Fruit fly (Drosophila melanogaster) whole organism, embryonic: ENCODE results near the gene mRpL35.

Experiments used
- Aef1 ChIP-seq: fragments of 200-800 bp; sonication (Bioruptor generic); IDR thresholded peaks from 3 replicates; pipeline ENCODE4 v1.3.6; 2022; ENCODE audit warnings: missing biosample characterization, missing genetic modification characterization
- BEAF-32 ChIP-seq: fragments of 200-800 bp; sonication (Bioruptor generic); optimal IDR thresholded peaks from 3 replicates; lab custom pipeline; 2017; ENCODE audit warnings: missing biosample characterization, missing genetic modification characterization, mild to moderate bottlenecking, moderate library complexity, missing genetic modification reagents
- Bgb ChIP-seq: fragments of 200-800 bp; sonication (Bioruptor generic); IDR thresholded peaks from 2 replicates; pipeline ENCODE4 v1.3.6; 2022; ENCODE audit warnings: missing biosample characterization, missing genetic modification characterization; ENCODE audit not compliant: partially characterized antibody
- CG10366 ChIP-seq: fragments of 200-800 bp; sonication (Bioruptor generic); IDR thresholded peaks from 2 replicates; pipeline ENCODE4 v1.3.6; 2022; ENCODE audit warnings: missing biosample characterization, missing genetic modification characterization
- CG12659 ChIP-seq: fragments of 200-800 bp; sonication (Bioruptor generic); optimal IDR thresholded peaks from 3 replicates; lab custom pipeline; 2017; ENCODE audit warnings: mild to moderate bottlenecking, missing biosample characterization, missing genetic modification reagents, missing genetic modification characterization
- CG15269 ChIP-seq: fragments of 200-800 bp; sonication (Bioruptor generic); optimal IDR thresholded peaks from 2 replicates; lab custom pipeline; 2018; ENCODE audit warnings: missing biosample characterization, mild to moderate bottlenecking, missing genetic modification characterization, moderate library complexity
- CG15479 ChIP-seq: fragments of 200-800 bp; sonication (Bioruptor generic); optimal IDR thresholded peaks from 3 replicates; lab custom pipeline; 2019; ENCODE audit warnings: missing biosample characterization, mild to moderate bottlenecking, missing genetic modification characterization, moderate library complexity
- CG15514 ChIP-seq: fragments of 200-800 bp; sonication (Bioruptor generic); optimal IDR thresholded peaks from 3 replicates; lab custom pipeline; 2017; ENCODE audit warnings: missing biosample characterization, missing genetic modification characterization, mild to moderate bottlenecking, moderate library complexity, missing genetic modification reagents
- CG1602 ChIP-seq: fragments of 200-800 bp; sonication (Bioruptor generic); optimal IDR thresholded peaks from 3 replicates; lab custom pipeline; 2016; ENCODE audit warnings: missing biosample characterization, missing genetic modification characterization
- CG17186 ChIP-seq: fragments of 200-800 bp; sonication (Bioruptor generic); optimal IDR thresholded peaks from 3 replicates; lab custom pipeline; 2017; ENCODE audit warnings: missing biosample characterization, missing genetic modification reagents, missing genetic modification characterization
- CG2116 ChIP-seq: fragments of 200-800 bp; sonication (Bioruptor generic); optimal IDR thresholded peaks from 3 replicates; lab custom pipeline; 2018; ENCODE audit warnings: missing biosample characterization, mild to moderate bottlenecking, missing genetic modification characterization
- CG2129 ChIP-seq: fragments of 200-800 bp; sonication (Bioruptor generic); IDR thresholded peaks from 2 replicates; pipeline ENCODE4 v1.3.6; 2022; ENCODE audit warnings: missing biosample characterization, missing genetic modification characterization; ENCODE audit not compliant: partially characterized antibody
- CG30020 ChIP-seq: fragments of 200-800 bp; optimal IDR thresholded peaks from 2 replicates; lab custom pipeline; 2019; ENCODE audit warnings: missing biosample characterization, mild to moderate bottlenecking, missing genetic modification characterization, moderate library complexity
- CG3065 ChIP-seq: fragments of 200-800 bp; sonication (Bioruptor generic); optimal IDR thresholded peaks from 2 replicates; lab custom pipeline; 2016; ENCODE audit warnings: missing biosample characterization, missing genetic modification characterization
- CG3163 ChIP-seq: fragments of 200-800 bp; sonication (Bioruptor generic); optimal IDR thresholded peaks from 3 replicates; lab custom pipeline; 2016; ENCODE audit warnings: missing biosample characterization, missing genetic modification characterization
- CG34422 ChIP-seq: fragments of 200-800 bp; sonication (Bioruptor generic); IDR thresholded peaks from 3 replicates; pipeline ENCODE4 v1.3.6; 2022; ENCODE audit warnings: missing biosample characterization, missing genetic modification characterization
- CG4328 ChIP-seq: fragments of 200-800 bp; sonication (Bioruptor generic); optimal IDR thresholded peaks from 3 replicates; lab custom pipeline; 2017; ENCODE audit warnings: missing biosample characterization, missing genetic modification reagents, missing genetic modification characterization
- CG4424 ChIP-seq: fragments of 200-800 bp; sonication (Bioruptor generic); optimal IDR thresholded peaks from 3 replicates; lab custom pipeline; 2016; ENCODE audit warnings: missing biosample characterization, missing genetic modification characterization
- CG4730 ChIP-seq: fragments of 200-800 bp; sonication (Bioruptor generic); IDR thresholded peaks from 2 replicates; pipeline ENCODE4 v1.3.6; 2022; ENCODE audit warnings: missing biosample characterization, missing genetic modification characterization
- CG7745 ChIP-seq: fragments of 200-800 bp; sonication (Bioruptor generic); optimal IDR thresholded peaks from 2 replicates; lab custom pipeline; 2018; ENCODE audit warnings: missing biosample characterization, mild to moderate bottlenecking, missing genetic modification characterization, moderate library complexity
- CG8924 ChIP-seq: fragments of 200-800 bp; optimal IDR thresholded peaks from 3 replicates; lab custom pipeline; 2019; ENCODE audit warnings: missing biosample characterization, mild to moderate bottlenecking, missing genetic modification characterization, moderate library complexity
- CG9797 ChIP-seq: fragments of 200-800 bp; sonication (Bioruptor generic); optimal IDR thresholded peaks from 3 replicates; lab custom pipeline; 2018; ENCODE audit warnings: missing biosample characterization, mild to moderate bottlenecking, missing genetic modification characterization
- Dll ChIP-seq: fragments of 200-800 bp; sonication (Bioruptor generic); IDR thresholded peaks from 4 replicates; pipeline ENCODE4 v1.3.6; 2022; ENCODE audit warnings: missing biosample characterization, missing genetic modification characterization; ENCODE audit not compliant: partially characterized antibody
- E2f2 ChIP-seq: fragments of 200-800 bp; sonication (Bioruptor generic); IDR thresholded peaks from 2 replicates; pipeline ENCODE4 v1.3.6; 2022; ENCODE audit warnings: missing biosample characterization, missing genetic modification characterization
- HHEX ChIP-seq: fragments of 200-800 bp; sonication (Bioruptor generic); optimal IDR thresholded peaks from 3 replicates; lab custom pipeline; 2017; ENCODE audit warnings: missing biosample characterization, mild to moderate bottlenecking, missing genetic modification characterization, missing genetic modification reagents
- Lim3 ChIP-seq: fragments of 200-800 bp; sonication (Bioruptor generic); IDR thresholded peaks from 2 replicates; pipeline ENCODE4 v1.3.6; 2022; ENCODE audit warnings: missing biosample characterization, missing genetic modification characterization
- Lpt ChIP-seq: fragments of >200 bp; optimal IDR thresholded peaks from 2 replicates; lab custom pipeline; 2018; ENCODE audit warnings: missing biosample characterization, missing genetic modification characterization
- Med ChIP-seq: fragments of 200-800 bp; sonication (Bioruptor generic); peaks from one replicate; lab custom pipeline; 2016; ENCODE audit warnings: missing biosample characterization, missing genetic modification characterization, mild to moderate bottlenecking, inconsistent platforms, moderate library complexity
- Meics ChIP-seq: fragments of 200-800 bp; sonication (Bioruptor generic); optimal IDR thresholded peaks from 2 replicates; lab custom pipeline; 2017; ENCODE audit warnings: missing biosample characterization, mild to moderate bottlenecking, missing genetic modification characterization
- Ravus ChIP-seq: fragments of 200-800 bp; sonication (Bioruptor generic); IDR thresholded peaks from 2 replicates; pipeline ENCODE4 v1.3.6; 2022; ENCODE audit warnings: missing biosample characterization, missing genetic modification characterization
- Scr ChIP-seq: fragments of 200-800 bp; sonication (Bioruptor generic); IDR thresholded peaks from 2 replicates; pipeline ENCODE4 v1.3.6; 2022; ENCODE audit warnings: missing biosample characterization, missing genetic modification characterization; ENCODE audit not compliant: partially characterized antibody
- TFAM ChIP-seq: fragments of 200-800 bp; sonication (Bioruptor generic); optimal IDR thresholded peaks from 2 replicates; lab custom pipeline; 2017; ENCODE audit warnings: missing biosample characterization, missing genetic modification characterization, inconsistent platforms
- YL-1 ChIP-seq: fragments of 200-800 bp; sonication (Bioruptor generic); optimal IDR thresholded peaks from 3 replicates; lab custom pipeline; 2017; ENCODE audit warnings: missing biosample characterization, mild to moderate bottlenecking, missing genetic modification characterization
- ara ChIP-seq: fragments of 200-800 bp; sonication (Bioruptor generic); IDR thresholded peaks from 2 replicates; pipeline ENCODE4 v1.3.6; 2022; ENCODE audit warnings: missing biosample characterization, missing genetic modification characterization
- ash1 ChIP-seq: fragments of 200-800 bp; sonication (Bioruptor generic); optimal IDR thresholded peaks from 2 replicates; lab custom pipeline; 2018; ENCODE audit warnings: missing biosample characterization, mild to moderate bottlenecking, missing genetic modification characterization
- btn ChIP-seq: fragments of 200-800 bp; sonication (Bioruptor generic); optimal IDR thresholded peaks from 2 replicates; lab custom pipeline; 2016; ENCODE audit warnings: missing biosample characterization, missing genetic modification characterization
- ci ChIP-seq: fragments of 200-800 bp; sonication (Bioruptor generic); IDR thresholded peaks from 3 replicates; pipeline ENCODE4 v1.3.6; 2022; ENCODE audit warnings: missing biosample characterization, missing genetic modification characterization
- gt ChIP-seq: fragments of 200-800 bp; sonication (Bioruptor generic); IDR thresholded peaks from 2 replicates; pipeline ENCODE4 v1.3.6; 2022; ENCODE audit warnings: missing biosample characterization, missing genetic modification characterization
- knrl ChIP-seq: fragments of 200-800 bp; sonication (Bioruptor generic); IDR thresholded peaks from 3 replicates; pipeline ENCODE4 v1.3.6; 2022; ENCODE audit warnings: missing biosample characterization, missing genetic modification characterization; ENCODE audit not compliant: partially characterized antibody
- mam ChIP-seq: fragments of 200-800 bp; sonication (Bioruptor generic); optimal IDR thresholded peaks from 3 replicates; lab custom pipeline; 2016; ENCODE audit warnings: missing biosample characterization, missing genetic modification characterization
- odd ChIP-seq: fragments of 200-800 bp; sonication (Bioruptor generic); optimal IDR thresholded peaks from 2 replicates; lab custom pipeline; 2017; ENCODE audit warnings: missing biosample characterization, mild to moderate bottlenecking, missing genetic modification characterization
- pb ChIP-seq: fragments of 200-800 bp; sonication (Bioruptor generic); optimal IDR thresholded peaks from 3 replicates; lab custom pipeline; 2016; ENCODE audit warnings: missing biosample characterization, missing genetic modification characterization
- pnt ChIP-seq: fragments of 200-800 bp; sonication (Bioruptor generic); optimal IDR thresholded peaks from 3 replicates; lab custom pipeline; 2016; ENCODE audit warnings: missing biosample characterization, missing genetic modification characterization
- pzg ChIP-seq: fragments of 200-800 bp; sonication (Bioruptor generic); optimal IDR thresholded peaks from 3 replicates; lab custom pipeline; 2018; ENCODE audit warnings: missing biosample characterization, mild to moderate bottlenecking, missing genetic modification characterization, moderate library complexity
- sens ChIP-seq: fragments of 200-800 bp; sonication (Bioruptor generic); peaks from one replicate; lab custom pipeline; 2016; ENCODE audit warnings: missing biosample characterization, missing genetic modification characterization
- shn ChIP-seq: fragments of 200-800 bp; sonication (Bioruptor generic); optimal IDR thresholded peaks from 3 replicates; lab custom pipeline; 2016; ENCODE audit warnings: missing biosample characterization, missing genetic modification characterization
- so ChIP-seq: fragments of 200-800 bp; sonication (Bioruptor generic); IDR thresholded peaks from 3 replicates; pipeline ENCODE4 v1.3.6; 2022; ENCODE audit warnings: missing biosample characterization, missing genetic modification characterization
- stc ChIP-seq: fragments of 200-800 bp; sonication (Bioruptor generic); IDR thresholded peaks from 2 replicates; pipeline ENCODE4 v1.3.6; 2022; ENCODE audit warnings: missing biosample characterization, missing genetic modification characterization
- tna ChIP-seq: fragments of 200-800 bp; sonication (Bioruptor generic); IDR thresholded peaks from 2 replicates; pipeline ENCODE4 v1.3.6; 2022; ENCODE audit warnings: missing biosample characterization, missing genetic modification characterization; ENCODE audit not compliant: partially characterized antibody
- tx ChIP-seq: fragments of 200-800 bp; sonication (Bioruptor generic); optimal IDR thresholded peaks from 2 replicates; lab custom pipeline; 2016; ENCODE audit warnings: missing biosample characterization, missing genetic modification characterization
- zen2 ChIP-seq: fragments of 200-800 bp; sonication (Bioruptor generic); IDR thresholded peaks from 3 replicates; pipeline ENCODE4 v1.3.6; 2022; ENCODE audit warnings: missing biosample characterization, missing genetic modification characterization; ENCODE audit not compliant: partially characterized antibody

Gene mRpL35

dm6 chr3R:22035552-22035951 is 12.2 kb downstream of the mRpL35 start (continued):
- peak; percentile 82 for TF ChIP-seq CG2116 (GFP tag; lab: Kevin White, UChicago)
- peak; percentile 73 for TF ChIP-seq Dll (GFP tag; lab: Robert Waterston, UW)
- TF ChIP-seq CG7745 (tag; lab: Kevin White, UChicago), result no peak
- TF ChIP-seq Meics, result no peak
- TF ChIP-seq CG12659 (GFP tag; lab: Kevin White, UChicago), result peak; percentile 26
- no peak for TF ChIP-seq CG8924 (tag; lab: Kevin White, UChicago)
- TF ChIP-seq CG2129 (GFP tag; lab: Robert Waterston, UW), result peak; percentile 43; the same call in 1 of the 2 replicates
- TF ChIP-seq CG9797, result peak; percentile 23
- TF ChIP-seq CG10366 (GFP tag; lab: Robert Waterston, UW), result no peak
- no peak for TF ChIP-seq ash1 (GFP tag; lab: Kevin White, UChicago)
- TF ChIP-seq CG15479, result no peak
- peak; percentile 57; the same call in 1 of the 3 replicates for TF ChIP-seq CG34422 (GFP tag; lab: Robert Waterston, UW)
- peak; percentile 77 for TF ChIP-seq Scr
- no peak for TF ChIP-seq btn (GFP tag; lab: Kevin White, UChicago)
- peak; percentile 71 for TF ChIP-seq Med (GFP tag; lab: Kevin White, UChicago)
- no peak for TF ChIP-seq Aef1 (GFP tag; lab: Robert Waterston, UW)
- no peak for TF ChIP-seq pnt
- no peak for TF ChIP-seq CG30020 (tag; lab: Kevin White, UChicago)
- TF ChIP-seq pzg (GFP tag; lab: Kevin White, UChicago), result peak; percentile 60
- TF ChIP-seq CG17186, result peak; percentile 29
- no peak for TF ChIP-seq CG3065 (GFP tag; lab: Kevin White, UChicago)
- TF ChIP-seq odd (GFP tag; lab: Kevin White, UChicago), result no peak
- no peak for TF ChIP-seq tx (GFP tag; lab: Kevin White, UChicago)
- TF ChIP-seq CG15269 (tag; lab: Kevin White, UChicago), result no peak
- TF ChIP-seq ci (GFP tag; lab: Robert Waterston, UW), result no peak
- no peak for TF ChIP-seq shn (GFP tag; lab: Kevin White, UChicago)
- no peak for TF ChIP-seq CG4424 (GFP tag; lab: Kevin White, UChicago)
- no peak for TF ChIP-seq CG4328
- no peak for TF ChIP-seq gt
- peak; percentile 71 for TF ChIP-seq tna (GFP tag; lab: Robert Waterston, UW)
- TF ChIP-seq E2f2 (GFP tag; lab: Robert Waterston, UW), result peak; percentile 77
- no peak for TF ChIP-seq stc
- no peak for TF ChIP-seq so (GFP tag; lab: Robert Waterston, UW)
- TF ChIP-seq ara (GFP tag; lab: Robert Waterston, UW), result no peak
- TF ChIP-seq Lim3, result no peak
- TF ChIP-seq HHEX (GFP tag; lab: Kevin White, UChicago), result no peak
- TF ChIP-seq CG15514 (GFP tag; lab: Kevin White, UChicago), result peak; percentile 4
- no peak for TF ChIP-seq Ravus
- no peak for TF ChIP-seq CG1602 (GFP tag; lab: Kevin White, UChicago)
- TF ChIP-seq sens, result peak; percentile 65
- no peak for TF ChIP-seq TFAM (GFP tag; lab: Kevin White, UChicago)
- peak; percentile 85 for TF ChIP-seq Bgb
- no peak for TF ChIP-seq Lpt (GFP tag; lab: Kevin White, UChicago)
- TF ChIP-seq CG3163 (GFP tag; lab: Kevin White, UChicago), result no peak
- peak; percentile 75 for TF ChIP-seq BEAF-32 (GFP tag; lab: Kevin White, UChicago)
- no peak for TF ChIP-seq mam (GFP tag; lab: Kevin White, UChicago)
- peak; percentile 62 for TF ChIP-seq YL-1 (GFP tag; lab: Kevin White, UChicago)
- TF ChIP-seq pb, result no peak
- TF ChIP-seq knrl (GFP tag; lab: Robert Waterston, UW), result peak; percentile 75; the same call in 2 of the 3 replicates
- peak; percentile 81 for TF ChIP-seq zen2
- TF ChIP-seq CG4730 (GFP tag; lab: Robert Waterston, UW), result no peak
